Fruit fly (Drosophila melanogaster) whole organism, embryonic: ENCODE data around the gene CG15888.

Source experiments
- Adf1 ChIP-seq: fragments of 200-800 bp; sonication (Bioruptor generic); IDR thresholded peaks from 2 replicates; pipeline ENCODE4 v1.3.6; 2022; ENCODE audit warnings: missing biosample characterization, missing genetic modification characterization
- Atf3 ChIP-seq: fragments of 200-800 bp; sonication (Bioruptor generic); optimal IDR thresholded peaks from 3 replicates; lab custom pipeline; 2016; ENCODE audit warnings: missing biosample characterization, missing genetic modification characterization
- Atf6 ChIP-seq: fragments of 200-800 bp; sonication (Bioruptor generic); IDR thresholded peaks from 2 replicates; pipeline ENCODE4 v1.3.6; 2022; ENCODE audit warnings: missing biosample characterization, missing genetic modification characterization
- BtbVII ChIP-seq: fragments of 200-800 bp; sonication (Bioruptor generic); optimal IDR thresholded peaks from 3 replicates; lab custom pipeline; 2017; ENCODE audit warnings: missing biosample characterization, mild to moderate bottlenecking, missing genetic modification characterization
- CG10366 ChIP-seq: fragments of 200-800 bp; sonication (Bioruptor generic); IDR thresholded peaks from 2 replicates; pipeline ENCODE4 v1.3.6; 2022; ENCODE audit warnings: missing biosample characterization, missing genetic modification characterization
- CG10565 ChIP-seq: fragments of 200-800 bp; sonication (Bioruptor generic); optimal IDR thresholded peaks from 3 replicates; lab custom pipeline; 2016; ENCODE audit warnings: missing biosample characterization, mild to moderate bottlenecking, missing genetic modification characterization
- CG11085 ChIP-seq: fragments of 200-800 bp; sonication (Bioruptor generic); IDR thresholded peaks from 2 replicates; pipeline ENCODE4 v1.3.6; 2022; ENCODE audit warnings: missing biosample characterization, missing genetic modification characterization
- CG11504 ChIP-seq: fragments of 200-800 bp; sonication (Bioruptor generic); optimal IDR thresholded peaks from 3 replicates; lab custom pipeline; 2019; ENCODE audit warnings: missing biosample characterization, mild to moderate bottlenecking, missing genetic modification characterization, moderate library complexity
- CG1529 ChIP-seq: fragments of 200-800 bp; sonication (Bioruptor generic); optimal IDR thresholded peaks from 3 replicates; lab custom pipeline; 2018; ENCODE audit warnings: missing biosample characterization, missing genetic modification characterization
- CG16813 ChIP-seq: fragments of 200-800 bp; sonication (Bioruptor generic); IDR thresholded peaks from 3 replicates; pipeline ENCODE4 v1.3.6; 2022; ENCODE audit warnings: missing biosample characterization, missing genetic modification characterization; ENCODE audit not compliant: partially characterized antibody
- CG17612 ChIP-seq: fragments of 200-800 bp; sonication (Bioruptor generic); IDR thresholded peaks from 2 replicates; pipeline ENCODE4 v1.3.6; 2022; ENCODE audit warnings: missing biosample characterization, missing genetic modification characterization
- CG18476 ChIP-seq: fragments of 200-800 bp; sonication (Bioruptor generic); optimal IDR thresholded peaks from 2 replicates; lab custom pipeline; 2016; ENCODE audit warnings: missing biosample characterization, mild to moderate bottlenecking, missing genetic modification characterization
- CG18599 ChIP-seq: fragments of 200-800 bp; sonication (Bioruptor generic); optimal IDR thresholded peaks from 3 replicates; lab custom pipeline; 2017; ENCODE audit warnings: missing biosample characterization, missing genetic modification characterization, mild to moderate bottlenecking, moderate library complexity, missing genetic modification reagents
- CG2712 ChIP-seq: fragments of 200-800 bp; optimal IDR thresholded peaks from 3 replicates; lab custom pipeline; 2019; ENCODE audit warnings: missing biosample characterization, mild to moderate bottlenecking, missing genetic modification characterization, moderate library complexity
- CG6654 ChIP-seq: fragments of 200-800 bp; sonication (Bioruptor generic); optimal IDR thresholded peaks from 2 replicates; lab custom pipeline; 2017; ENCODE audit warnings: missing biosample characterization, mild to moderate bottlenecking, missing genetic modification characterization
- Chrac-16 ChIP-seq: fragments of 200-800 bp; sonication (Bioruptor generic); optimal IDR thresholded peaks from 3 replicates; lab custom pipeline; 2016; ENCODE audit warnings: missing biosample characterization, missing genetic modification characterization
- CkIIα-i1 ChIP-seq: fragments of 200-800 bp; sonication (Bioruptor generic); IDR thresholded peaks from 2 replicates; pipeline ENCODE4 v1.3.6; 2022; ENCODE audit warnings: missing biosample characterization, missing genetic modification characterization
- Drgx ChIP-seq: fragments of 200-800 bp; sonication (Bioruptor generic); IDR thresholded peaks from 2 replicates; pipeline ENCODE4 v1.3.6; 2022; ENCODE audit warnings: missing biosample characterization, missing genetic modification characterization
- Fer1 ChIP-seq: fragments of 200-800 bp; sonication (Bioruptor generic); optimal IDR thresholded peaks from 2 replicates; lab custom pipeline; 2017; ENCODE audit warnings: missing biosample characterization, mild to moderate bottlenecking, missing genetic modification characterization
- Fer3 ChIP-seq: fragments of 200-800 bp; sonication (Bioruptor generic); optimal IDR thresholded peaks from 2 replicates; lab custom pipeline; 2018; ENCODE audit warnings: missing biosample characterization, mild to moderate bottlenecking, missing genetic modification characterization, moderate library complexity
- HHEX ChIP-seq: fragments of 200-800 bp; sonication (Bioruptor generic); optimal IDR thresholded peaks from 3 replicates; lab custom pipeline; 2017; ENCODE audit warnings: missing biosample characterization, mild to moderate bottlenecking, missing genetic modification characterization, missing genetic modification reagents
- HLH4C ChIP-seq: fragments of 200-800 bp; sonication (Bioruptor generic); IDR thresholded peaks from 3 replicates; pipeline ENCODE4 v1.3.6; 2022; ENCODE audit warnings: missing biosample characterization, missing genetic modification characterization; ENCODE audit not compliant: partially characterized antibody
- Mad ChIP-seq: fragments of 200-800 bp; sonication (Bioruptor generic); optimal IDR thresholded peaks from 2 replicates; lab custom pipeline; 2016; ENCODE audit warnings: missing biosample characterization, missing genetic modification characterization
- Nf-YB ChIP-seq: fragments of 200-800 bp; sonication (Bioruptor generic); optimal IDR thresholded peaks from 3 replicates; lab custom pipeline; 2019; ENCODE audit warnings: missing biosample characterization, mild to moderate bottlenecking, missing genetic modification characterization, moderate library complexity
- Oli ChIP-seq: fragments of 200-800 bp; sonication (Bioruptor generic); optimal IDR thresholded peaks from 2 replicates; lab custom pipeline; 2018; ENCODE audit warnings: missing biosample characterization, mild to moderate bottlenecking, missing genetic modification characterization, moderate library complexity
- Sin3A ChIP-seq: fragments of >200 bp; optimal IDR thresholded peaks from 2 replicates; lab custom pipeline; 2018
- ato ChIP-seq: fragments of 200-800 bp; sonication (Bioruptor generic); IDR thresholded peaks from 2 replicates; pipeline ENCODE4 v1.3.6; 2022; ENCODE audit warnings: missing biosample characterization, missing genetic modification characterization; ENCODE audit not compliant: partially characterized antibody
- bigmax ChIP-seq: fragments of 200-800 bp; sonication (Bioruptor generic); optimal IDR thresholded peaks from 2 replicates; lab custom pipeline; 2018; ENCODE audit warnings: missing biosample characterization, mild to moderate bottlenecking, missing genetic modification characterization
- bowl ChIP-seq: fragments of 200-800 bp; sonication (Bioruptor generic); IDR thresholded peaks from 2 replicates; pipeline ENCODE4 v1.3.6; 2022; ENCODE audit warnings: missing biosample characterization, missing genetic modification characterization
- cad ChIP-seq: fragments of >200 bp; optimal IDR thresholded peaks from 2 replicates; lab custom pipeline; 2017; ENCODE audit warnings: missing biosample characterization, missing genetic modification characterization
- danr ChIP-seq: fragments of 200-800 bp; sonication (Bioruptor generic); IDR thresholded peaks from 2 replicates; pipeline ENCODE4 v1.3.6; 2022; ENCODE audit warnings: missing biosample characterization, missing genetic modification characterization
- ems ChIP-seq: fragments of 200-800 bp; sonication (Bioruptor generic); optimal IDR thresholded peaks from 3 replicates; lab custom pipeline; 2016; ENCODE audit warnings: missing biosample characterization, missing genetic modification characterization
- grn ChIP-seq: fragments of 200-800 bp; sonication (Bioruptor generic); optimal IDR thresholded peaks from 3 replicates; lab custom pipeline; 2017; ENCODE audit warnings: missing biosample characterization, missing genetic modification characterization
- hbn ChIP-seq: fragments of 200-800 bp; sonication (Bioruptor generic); IDR thresholded peaks from 2 replicates; pipeline ENCODE4 v1.3.6; 2022; ENCODE audit warnings: missing biosample characterization, missing genetic modification characterization; ENCODE audit not compliant: partially characterized antibody
- her ChIP-seq: fragments of 200-800 bp; sonication (Bioruptor generic); optimal IDR thresholded peaks from 2 replicates; lab custom pipeline; 2016; ENCODE audit warnings: missing biosample characterization, missing genetic modification characterization
- kni ChIP-seq: fragments of 200-800 bp; sonication (Bioruptor generic); optimal IDR thresholded peaks from 3 replicates; lab custom pipeline; 2017; ENCODE audit warnings: mild to moderate bottlenecking, missing biosample characterization, missing genetic modification reagents, missing genetic modification characterization
- mirr ChIP-seq: fragments of 200-800 bp; sonication (Bioruptor generic); optimal IDR thresholded peaks from 3 replicates; lab custom pipeline; 2018; ENCODE audit warnings: missing biosample characterization, mild to moderate bottlenecking, missing genetic modification characterization
- nmo ChIP-seq: fragments of 200-800 bp; sonication (Bioruptor generic); optimal IDR thresholded peaks from 2 replicates; lab custom pipeline; 2018; ENCODE audit warnings: missing biosample characterization, mild to moderate bottlenecking, missing genetic modification characterization, moderate library complexity
- nom ChIP-seq: fragments of 200-800 bp; sonication (Bioruptor generic); optimal IDR thresholded peaks from 2 replicates; lab custom pipeline; 2017; ENCODE audit warnings: missing biosample characterization, missing genetic modification characterization, mild to moderate bottlenecking, moderate library complexity, missing genetic modification reagents
- odd ChIP-seq: fragments of 200-800 bp; sonication (Bioruptor generic); optimal IDR thresholded peaks from 2 replicates; lab custom pipeline; 2017; ENCODE audit warnings: missing biosample characterization, mild to moderate bottlenecking, missing genetic modification characterization
- otp ChIP-seq: fragments of 200-800 bp; sonication (Bioruptor generic); IDR thresholded peaks from 3 replicates; pipeline ENCODE4, ENCODE4 v1.3.6; 2022; ENCODE audit warnings: missing biosample characterization, missing genetic modification characterization
- prd ChIP-seq, 3 experiments: fragments of >200 bp in 2 of 3; fragments of 200-800 bp in 1 of 3; sonication (Bioruptor generic) in 1 of 3; optimal IDR thresholded peaks in 2 of 3; IDR thresholded peaks in 1 of 3; 2 replicates in 2 of 3; 3 replicates in 1 of 3; pipeline versions ENCODE4 v1.3.6 to Lab custom; 2017 to 2022; ENCODE audit warnings: missing biosample characterization in 1 of 3, missing genetic modification characterization in 1 of 3
- psq ChIP-seq: fragments of 200-800 bp; sonication (Bioruptor generic); optimal IDR thresholded peaks from 2 replicates; lab custom pipeline; 2017; ENCODE audit warnings: missing biosample characterization, missing genetic modification characterization
- row ChIP-seq: fragments of 200-800 bp; sonication (Bioruptor generic); IDR thresholded peaks from 3 replicates; pipeline ENCODE4 v1.3.6; 2022; ENCODE audit warnings: missing biosample characterization, missing genetic modification characterization
- salm ChIP-seq: fragments of 200-800 bp; sonication (Bioruptor generic); optimal IDR thresholded peaks from 2 replicates; lab custom pipeline; 2018; ENCODE audit warnings: missing biosample characterization, mild to moderate bottlenecking, missing genetic modification characterization
- sc ChIP-seq, 3 experiments: fragments of >200 bp in 2 of 3; fragments of 200-800 bp in 1 of 3; sonication (Bioruptor generic) in 1 of 3; optimal IDR thresholded peaks; 2 replicates in 2 of 3; 3 replicates in 1 of 3; lab custom pipeline; 2017; ENCODE audit warnings: mild to moderate bottlenecking in 1 of 3, missing biosample characterization in 1 of 3, missing genetic modification characterization in 1 of 3, missing genetic modification reagents in 1 of 3
- sim ChIP-seq: fragments of 200-800 bp; sonication (Bioruptor generic); IDR thresholded peaks from 2 replicates; pipeline ENCODE4 v1.3.6; 2022; ENCODE audit warnings: missing biosample characterization, missing genetic modification characterization
- tgo ChIP-seq: fragments of 200-800 bp; sonication (Bioruptor generic); IDR thresholded peaks from 3 replicates; pipeline ENCODE4 v1.3.6; 2022; ENCODE audit warnings: missing biosample characterization, missing genetic modification characterization
- toy ChIP-seq: fragments of 200-800 bp; sonication (Bioruptor generic); IDR thresholded peaks from 2 replicates; pipeline ENCODE4 v1.3.6; 2022; ENCODE audit warnings: missing biosample characterization, missing genetic modification characterization
- tx ChIP-seq: fragments of 200-800 bp; sonication (Bioruptor generic); optimal IDR thresholded peaks from 2 replicates; lab custom pipeline; 2016; ENCODE audit warnings: missing biosample characterization, missing genetic modification characterization

Gene CG15888

dm6 chr3R:13309133-13309711 is 22.9 kb upstream of the CG15888 start (continued):
- TF ChIP-seq ato (GFP tag; lab: Robert Waterston, UW) (no peak), HHEX (no peak), Oli (no peak), Adf1 (GFP tag; lab: Robert Waterston, UW) (no peak), CG18599 (no peak), grn (peak; percentile 19), CG10565 (GFP tag; lab: Kevin White, UChicago) (no peak), CG10366 (GFP tag; lab: Robert Waterston, UW) (no peak), mirr (no peak), Chrac-16 (GFP tag; lab: Kevin White, UChicago) (no peak), nmo (GFP tag; lab: Kevin White, UChicago) (peak; percentile 48), odd (GFP tag; lab: Kevin White, UChicago) (no peak), bowl (GFP tag; lab: Robert Waterston, UW) (no peak), CG2712 (tag; lab: Kevin White, UChicago) (peak; percentile 1), kni (GFP tag; lab: Kevin White, UChicago) (no peak), BtbVII (no peak), row (no peak), cad (no peak), CG17612 (GFP tag; lab: Robert Waterston, UW) (no peak), Atf6 (GFP tag; lab: Robert Waterston, UW) (no peak), danr (GFP tag; lab: Robert Waterston, UW) (no peak), her (GFP tag; lab: Kevin White, UChicago) (no peak), tgo (no peak), Fer1 (no peak), Mad (no peak), sc (optimal IDR thresholded peaks at IDR 0.05; lab: Kevin White, UChicago) (no peak), sc (GFP tag; optimal IDR thresholded peaks at IDR 0.05; lab: Kevin White, UChicago) (no peak), prd (optimal IDR thresholded peaks at IDR 0.05; lab: Kevin White, UChicago) (no peak), prd (GFP tag; IDR thresholded peaks at IDR 0.05; lab: Robert Waterston, UW) (no peak), toy (GFP tag; lab: Robert Waterston, UW) (no peak), salm (tag; lab: Kevin White, UChicago) (no peak), Sin3A (lab: Kevin White, UChicago) (peak; percentile 14), CG18476 (GFP tag; lab: Kevin White, UChicago) (no peak), psq (GFP tag; lab: Kevin White, UChicago) (no peak), CG6654 (GFP tag; lab: Kevin White, UChicago) (no peak), tx (GFP tag; lab: Kevin White, UChicago) (no peak), ems (GFP tag; lab: Kevin White, UChicago) (no peak), CG16813 (peak; percentile 29; the same call in 1 of the 3 replicates), CG11504 (tag; lab: Kevin White, UChicago) (no peak), CG1529 (no peak), nom (GFP tag; lab: Kevin White, UChicago) (no peak), CkIIα-i1 (no peak), HLH4C (GFP tag; lab: Robert Waterston, UW) (no peak), otp (GFP tag; lab: Robert Waterston, UW) (no peak), hbn (GFP tag; lab: Robert Waterston, UW) (no peak), Fer3 (tag; lab: Kevin White, UChicago) (no peak), CG11085 (GFP tag; lab: Robert Waterston, UW) (no peak), sim (no peak), Nf-YB (GFP tag; lab: Kevin White, UChicago) (no peak), Atf3 (GFP tag; lab: Kevin White, UChicago) (no peak), Drgx (GFP tag; lab: Robert Waterston, UW) (no peak), bigmax (GFP tag; lab: Kevin White, UChicago) (no peak)
